Fruit fly (Drosophila melanogaster): ENCODE results near the gene RpL37A.

dm6 chr2L:5117054-5117453 lies 46.3 kb downstream of the RpL37A start:
- TF ChIP-seq CG6808 (GFP tag; optimal IDR thresholded peaks at IDR 0.05) = no peak
- TF ChIP-seq esn (GFP tag; optimal IDR thresholded peaks at IDR 0.05) = peak; percentile 31
- no peak for TF ChIP-seq CG11294 (GFP tag; IDR thresholded peaks at IDR 0.05)
- no peak for TF ChIP-seq Hr39 (GFP tag; optimal IDR thresholded peaks at IDR 0.05)

Data from whole organism, prepupa.